Worm (Caenorhabditis elegans): ENCODE data around the gene nlp-47.

The nlp-47 gene

DNA sequence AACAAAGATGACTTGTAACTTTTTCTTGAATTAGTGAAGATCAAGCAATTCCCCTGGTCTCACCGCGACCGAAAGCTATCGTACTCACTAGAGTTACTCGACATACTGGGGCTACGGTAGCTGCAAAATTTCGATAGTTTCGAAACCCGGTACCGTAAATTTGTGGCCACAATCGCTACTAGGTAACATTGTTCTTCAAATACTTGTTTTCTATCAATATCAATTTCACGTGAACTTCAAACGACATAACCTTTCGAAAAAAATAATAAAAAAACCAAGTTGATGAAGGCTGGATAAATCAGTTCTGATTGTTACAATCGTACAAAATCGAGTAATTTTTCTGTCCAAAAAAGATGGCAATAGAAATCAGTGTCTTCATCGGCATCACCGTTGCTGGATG is 18.1 kb upstream of the nlp-47 start, which contains the start of gene F36H12.3:
F36H12.3 (plus strand) TSS at position 301 of the 400 bp plus-strand sequence.
- no peak for TF ChIP-seq unc-62 (GFP tag; optimal IDR thresholded peaks at IDR 0.05)
- TF ChIP-seq lin-32 (GFP tag; optimal IDR thresholded peaks at IDR 0.05), result no peak
- no peak for TF ChIP-seq cnd-1 (tag; optimal IDR thresholded peaks at IDR 0.05)
- TF ChIP-seq elt-1 (tag; optimal IDR thresholded peaks at IDR 0.05; ENCODE audit: borderline replicate concordance, insufficient read depth), result no peak
- TF ChIP-seq snpc-4 (tag; optimal IDR thresholded peaks at IDR 0.05), result no peak
- TF ChIP-seq ztf-11 (tag; optimal IDR thresholded peaks at IDR 0.05), result no peak
- TF ChIP-seq blmp-1 (tag; optimal IDR thresholded peaks at IDR 0.05), result no peak
- TF ChIP-seq mls-2 (tag; optimal IDR thresholded peaks at IDR 0.05), result no peak
- TF ChIP-seq bed-3 (GFP tag; optimal IDR thresholded peaks at IDR 0.05), result no peak
- no peak for TF ChIP-seq sem-2 (GFP tag; optimal IDR thresholded peaks at IDR 0.05)
- TF ChIP-seq mep-1 (tag; optimal IDR thresholded peaks at IDR 0.05), result no peak
- TF ChIP-seq sptf-1 (tag; optimal IDR thresholded peaks at IDR 0.05), result no peak
- no peak for TF ChIP-seq nhr-2 (tag; optimal IDR thresholded peaks at IDR 0.05)
- TF ChIP-seq drap-1 (GFP tag; optimal IDR thresholded peaks at IDR 0.05), result no peak
- no peak for TF ChIP-seq nhr-237 (tag; optimal IDR thresholded peaks at IDR 0.05)
- no peak for TF ChIP-seq ceh-83 (GFP tag; optimal IDR thresholded peaks at IDR 0.05)
- TF ChIP-seq elt-3 (tag; optimal IDR thresholded peaks at IDR 0.05), result no peak
- TF ChIP-seq mab-5 (tag; optimal IDR thresholded peaks at IDR 0.05), result no peak

DNA sequence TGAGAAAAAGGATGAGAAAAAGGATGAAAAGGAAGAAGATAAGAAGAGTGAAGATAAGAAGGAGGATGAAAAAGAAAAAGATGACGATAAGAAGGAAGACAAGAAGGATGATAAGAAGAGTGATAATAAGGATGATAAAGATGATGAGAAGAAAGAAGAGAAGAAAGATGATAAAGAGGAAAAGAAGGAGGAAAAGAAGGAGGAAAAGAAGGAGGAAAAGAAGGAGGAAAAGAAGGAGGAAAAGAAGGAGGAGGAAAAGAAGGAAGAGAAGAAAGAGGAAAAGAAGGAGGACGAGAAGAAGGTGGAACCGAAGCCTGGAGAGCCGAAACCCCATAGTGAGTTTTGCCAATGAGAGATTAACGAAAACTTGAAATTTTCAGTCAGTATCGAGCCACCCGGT is 17.3 kb upstream of the nlp-47 start:
- TF ChIP-seq blmp-1 (tag; optimal IDR thresholded peaks at IDR 0.05) (no peak), elt-3 (tag; optimal IDR thresholded peaks at IDR 0.05) (no peak), nhr-28 (tag; optimal IDR thresholded peaks at IDR 0.05) (no peak), mls-2 (tag; optimal IDR thresholded peaks at IDR 0.05) (no peak), sem-2 (GFP tag; optimal IDR thresholded peaks at IDR 0.05) (no peak), nhr-12 (tag; optimal IDR thresholded peaks at IDR 0.05) (no peak), cnd-1 (tag; optimal IDR thresholded peaks at IDR 0.05) (no peak), unc-39 (tag; optimal IDR thresholded peaks at IDR 0.05) (no peak), ceh-39 (tag; optimal IDR thresholded peaks at IDR 0.05) (no peak), pha-4 (tag; optimal IDR thresholded peaks at IDR 0.05) (no peak), drap-1 (GFP tag; optimal IDR thresholded peaks at IDR 0.05) (no peak)

DNA sequence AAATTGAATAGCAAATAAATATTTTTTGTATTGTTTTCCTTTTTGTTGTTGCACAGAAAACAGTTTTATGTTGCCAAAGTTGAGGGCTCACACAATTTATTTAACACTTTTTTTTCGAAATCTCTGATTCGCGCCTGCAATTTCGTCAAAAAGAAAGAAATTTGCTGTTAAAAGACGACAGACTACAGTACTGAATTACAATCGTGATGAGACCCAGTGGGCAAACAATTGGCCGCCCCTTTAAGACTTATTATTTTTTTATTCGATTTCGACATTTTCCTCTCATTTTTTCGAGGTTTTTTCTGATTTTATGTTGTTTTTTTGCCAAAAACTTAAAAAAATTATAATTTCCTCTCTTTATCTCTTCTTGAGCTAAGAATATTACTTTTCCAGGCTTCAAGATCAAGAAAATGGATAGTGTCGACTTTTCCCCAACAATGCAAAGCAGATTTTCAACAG is 16.5 kb upstream of the nlp-47 start, which contains the start of gene slfl-4:
slfl-4 (plus strand) TSS at position 409 of the 459 bp plus-strand sequence.
- TF ChIP-seq blmp-1 (tag; optimal IDR thresholded peaks at IDR 0.05) (no peak), snpc-4 (tag; optimal IDR thresholded peaks at IDR 0.05) (no peak), ceh-83 (GFP tag; optimal IDR thresholded peaks at IDR 0.05) (no peak), nhr-237 (tag; optimal IDR thresholded peaks at IDR 0.05) (no peak), flh-1 (GFP tag; optimal IDR thresholded peaks at IDR 0.05) (no peak)

DNA sequence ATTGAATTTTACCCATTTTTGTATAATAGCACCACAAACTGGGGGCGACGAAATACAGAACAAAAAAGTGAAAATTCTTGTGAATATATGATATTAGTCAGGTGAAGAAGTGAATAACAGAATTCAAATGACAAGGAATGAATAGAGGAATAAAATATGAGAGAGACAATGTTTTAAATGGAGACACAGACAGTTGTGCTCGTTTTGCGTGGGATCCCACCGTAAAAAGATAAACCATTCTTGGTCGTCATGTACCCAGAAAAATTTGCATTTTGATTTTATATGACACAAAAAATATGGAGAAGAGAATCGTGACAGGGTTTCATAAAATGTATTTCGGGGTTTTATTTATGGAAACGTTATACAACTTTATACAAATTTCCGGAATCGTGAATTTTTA is 12.9 kb upstream of the nlp-47 start, which contains the start of gene F36H12.17:
F36H12.17 (minus strand) TSS at position 101 of the 400 bp plus-strand sequence.
- TF ChIP-seq nhr-237 (tag; optimal IDR thresholded peaks at IDR 0.05), result no peak
- TF ChIP-seq nhr-28 (tag; optimal IDR thresholded peaks at IDR 0.05), result no peak
- no peak for TF ChIP-seq mab-5 (tag; optimal IDR thresholded peaks at IDR 0.05)
- no peak for TF ChIP-seq ceh-43 (GFP tag; optimal IDR thresholded peaks at IDR 0.05)
- no peak for TF ChIP-seq zip-8 (tag; optimal IDR thresholded peaks at IDR 0.05)
- TF ChIP-seq bed-3 (GFP tag; optimal IDR thresholded peaks at IDR 0.05), result no peak
- TF ChIP-seq lsy-2 (tag; optimal IDR thresholded peaks at IDR 0.05), result no peak
- TF ChIP-seq blmp-1 (tag; optimal IDR thresholded peaks at IDR 0.05), result no peak
- TF ChIP-seq elt-1 (tag; optimal IDR thresholded peaks at IDR 0.05; ENCODE audit: borderline replicate concordance, insufficient read depth), result no peak
- TF ChIP-seq elt-3 (tag; optimal IDR thresholded peaks at IDR 0.05), result no peak
- no peak for TF ChIP-seq ces-1 (GFP tag; optimal IDR thresholded peaks at IDR 0.05)

DNA sequence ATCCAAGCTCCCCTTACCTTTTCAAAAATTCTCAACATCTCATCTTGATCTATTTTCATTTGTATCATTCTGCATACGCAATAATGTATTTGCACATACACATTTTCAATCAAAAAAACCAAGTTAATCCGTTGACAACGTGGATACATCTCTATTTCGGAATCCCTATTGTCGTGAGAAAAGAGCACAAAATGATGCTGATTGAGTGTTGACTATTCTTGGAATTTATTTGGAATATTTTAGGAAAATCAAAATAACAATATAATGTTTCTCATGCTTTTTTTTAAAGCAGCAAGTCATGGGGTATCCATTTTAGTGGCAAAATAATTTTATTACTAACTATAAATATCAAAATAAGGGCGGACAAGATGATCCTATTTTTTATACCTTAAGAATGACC is 9.2 kb upstream of the nlp-47 start:
- TF ChIP-seq bed-3 (GFP tag; optimal IDR thresholded peaks at IDR 0.05), result no peak
- no peak for TF ChIP-seq pha-4 (tag; optimal IDR thresholded peaks at IDR 0.05)
- no peak for TF ChIP-seq nhr-28 (tag; optimal IDR thresholded peaks at IDR 0.05)
- no peak for TF ChIP-seq lin-32 (GFP tag; optimal IDR thresholded peaks at IDR 0.05)
- TF ChIP-seq ceh-43 (GFP tag; optimal IDR thresholded peaks at IDR 0.05), result no peak
- no peak for TF ChIP-seq ceh-83 (GFP tag; optimal IDR thresholded peaks at IDR 0.05)

DNA sequence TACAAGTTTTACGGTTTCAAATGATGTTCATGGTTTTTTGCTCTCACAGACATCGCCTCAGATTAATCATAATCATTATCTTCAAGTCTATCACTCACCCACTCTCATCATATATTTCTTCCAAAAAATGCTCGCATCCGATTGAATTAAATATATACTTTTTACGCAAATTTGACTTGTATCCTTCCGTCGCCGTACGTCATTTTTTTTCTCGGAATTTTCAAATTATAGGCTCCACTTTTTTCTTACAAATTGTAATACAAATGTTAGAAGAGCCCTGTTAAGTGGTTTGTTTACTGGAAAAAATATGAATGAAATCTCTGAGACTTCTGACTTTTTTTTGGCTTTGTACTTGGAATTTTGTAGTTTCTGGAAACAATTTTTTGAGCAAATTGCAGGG is 3.5 kb upstream of the nlp-47 start:
- TF ChIP-seq flh-1 (GFP tag; optimal IDR thresholded peaks at IDR 0.05), result no peak
- TF ChIP-seq mls-2 (tag; optimal IDR thresholded peaks at IDR 0.05), result no peak
- no peak for TF ChIP-seq elt-1 (tag; optimal IDR thresholded peaks at IDR 0.05; ENCODE audit: borderline replicate concordance, insufficient read depth)
- no peak for TF ChIP-seq blmp-1 (tag; optimal IDR thresholded peaks at IDR 0.05)
- TF ChIP-seq ham-2 (GFP tag; optimal IDR thresholded peaks at IDR 0.05), result no peak
- TF ChIP-seq ceh-83 (GFP tag; optimal IDR thresholded peaks at IDR 0.05), result no peak
- TF ChIP-seq drap-1 (GFP tag; optimal IDR thresholded peaks at IDR 0.05), result no peak
- no peak for TF ChIP-seq ceh-39 (tag; optimal IDR thresholded peaks at IDR 0.05)
- no peak for TF ChIP-seq unc-120 (tag; optimal IDR thresholded peaks at IDR 0.05; ENCODE audit: poor library complexity, severe bottlenecking)
- TF ChIP-seq tbx-8 (GFP tag; optimal IDR thresholded peaks at IDR 0.05), result no peak
- TF ChIP-seq mep-1 (tag; optimal IDR thresholded peaks at IDR 0.05), result no peak
- TF ChIP-seq cnd-1 (tag; optimal IDR thresholded peaks at IDR 0.05), result no peak
- TF ChIP-seq unc-62 (GFP tag; optimal IDR thresholded peaks at IDR 0.05), result no peak
- TF ChIP-seq sptf-1 (tag; optimal IDR thresholded peaks at IDR 0.05), result no peak
- TF ChIP-seq nhr-12 (tag; optimal IDR thresholded peaks at IDR 0.05), result no peak
- TF ChIP-seq lsy-2 (tag; optimal IDR thresholded peaks at IDR 0.05), result no peak
- TF ChIP-seq nhr-76 (tag; optimal IDR thresholded peaks at IDR 0.05), result no peak
- TF ChIP-seq sem-2 (GFP tag; optimal IDR thresholded peaks at IDR 0.05), result no peak
- no peak for TF ChIP-seq nhr-2 (tag; optimal IDR thresholded peaks at IDR 0.05)

Measured in whole organism, mixed stage, embryonic.